Fruit fly (Drosophila melanogaster): ENCODE results near the gene CG4174.

The CG4174 gene

DNA sequence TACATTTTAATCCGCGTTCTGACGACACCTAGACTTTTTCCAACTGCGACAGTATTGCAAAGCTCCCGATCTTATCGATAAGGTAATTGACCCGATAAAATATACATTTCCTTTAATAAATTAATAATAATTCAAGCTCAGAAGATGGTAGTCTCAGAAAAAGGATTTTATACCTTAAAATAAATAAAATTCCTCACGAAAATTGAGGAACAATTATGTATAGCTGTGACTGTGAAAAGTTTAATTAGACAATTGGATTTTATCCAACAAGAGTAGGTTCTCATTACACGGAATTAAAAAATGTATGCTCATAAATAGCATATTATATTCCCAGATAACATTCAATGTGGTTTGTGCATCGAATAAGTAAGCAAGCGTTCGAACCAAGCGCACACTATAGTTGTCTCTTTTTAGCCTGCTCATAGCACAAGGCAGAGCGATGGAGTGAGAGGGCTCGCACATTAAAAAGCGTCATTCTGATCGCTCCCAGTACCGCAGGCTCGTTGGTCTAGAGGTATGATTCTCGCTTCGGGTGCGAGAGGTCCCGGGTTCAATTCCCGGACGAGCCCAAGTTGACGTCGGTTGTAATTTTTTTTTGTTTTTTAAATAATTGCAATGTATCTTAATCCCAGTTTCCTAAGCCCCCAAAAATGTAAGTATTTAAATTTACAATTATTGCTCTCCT lies at the start of gene CG4174, which contains the start of gene CG13380:
CG4174 (minus strand) TSS at position 51 of the 685 bp plus-strand sequence.
CG13380 (minus strand) TSS at position 51 of the 685 bp plus-strand sequence.
- no peak for TF ChIP-seq CG12768 (GFP tag; optimal IDR thresholded peaks at IDR 0.05)
- no peak for TF ChIP-seq Crg-1 (GFP tag; optimal IDR thresholded peaks at IDR 0.05)
- no peak for TF ChIP-seq ovo (GFP tag; optimal IDR thresholded peaks at IDR 0.05)
- TF ChIP-seq bab1 (GFP tag; optimal IDR thresholded peaks at IDR 0.05) = peak; percentile 47
- no peak for TF ChIP-seq kay (GFP tag; ENCODE audit: borderline replicate concordance)
- no peak for TF ChIP-seq CG7101 (tag; optimal IDR thresholded peaks at IDR 0.05)
- no peak for TF ChIP-seq CG5204 (GFP tag; optimal IDR thresholded peaks at IDR 0.05)
- peak; percentile 11 for TF ChIP-seq pad (GFP tag; optimal IDR thresholded peaks at IDR 0.05)
- TF ChIP-seq cnc (optimal IDR thresholded peaks at IDR 0.05) = no peak
- no peak for TF ChIP-seq toe (GFP tag; optimal IDR thresholded peaks at IDR 0.05)
- TF ChIP-seq Clk (GFP tag; optimal IDR thresholded peaks at IDR 0.05) = no peak

DNA sequence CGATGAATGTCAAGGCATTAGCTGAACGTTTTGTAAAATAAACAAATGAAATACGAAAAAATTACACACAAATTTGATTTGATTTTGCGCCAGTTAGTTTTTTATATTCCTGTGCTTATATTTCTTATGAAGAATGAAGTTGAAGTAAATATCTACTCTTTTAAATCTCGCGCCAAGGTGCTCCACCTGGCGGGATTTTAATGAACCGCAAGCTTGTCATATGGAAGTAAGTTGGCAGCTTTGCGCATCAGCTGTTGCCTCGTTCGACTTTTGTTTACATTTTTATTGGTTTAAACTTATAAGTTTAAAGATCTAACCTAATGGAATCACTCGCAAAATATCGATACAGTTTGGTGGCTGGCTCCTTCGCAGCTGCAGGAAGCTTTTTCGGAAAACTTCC lies 49.4 kb upstream of the CG4174 start, which contains the start of gene CG42495:
CG42495 (plus strand) TSS at position 247 of the 400 bp plus-strand sequence.
- TF ChIP-seq Hr96 (GFP tag; optimal IDR thresholded peaks at IDR 0.05) = no peak
- no peak for TF ChIP-seq CG14711 (tag; optimal IDR thresholded peaks at IDR 0.05)
- TF ChIP-seq CG5204 (GFP tag; optimal IDR thresholded peaks at IDR 0.05) = no peak
- no peak for TF ChIP-seq cnc (optimal IDR thresholded peaks at IDR 0.05)
- TF ChIP-seq ovo (GFP tag; optimal IDR thresholded peaks at IDR 0.05) = no peak
- TF ChIP-seq bab1 (GFP tag; optimal IDR thresholded peaks at IDR 0.05) = peak; percentile 29
- no peak for TF ChIP-seq CG33017 (tag; optimal IDR thresholded peaks at IDR 0.05)
- no peak for TF ChIP-seq pad (GFP tag; optimal IDR thresholded peaks at IDR 0.05)
- TF ChIP-seq tj (GFP tag; optimal IDR thresholded peaks at IDR 0.05) = no peak
- TF ChIP-seq toe (GFP tag; optimal IDR thresholded peaks at IDR 0.05) = no peak
- no peak for TF ChIP-seq CG7101 (tag; optimal IDR thresholded peaks at IDR 0.05)
- peak; percentile 23 for TF ChIP-seq CG1620 (GFP tag; optimal IDR thresholded peaks at IDR 0.05)
- TF ChIP-seq cic (GFP tag; optimal IDR thresholded peaks at IDR 0.05) = peak; percentile 22
- TF ChIP-seq Clk (GFP tag; optimal IDR thresholded peaks at IDR 0.05) = no peak
- TF ChIP-seq CG7045 (GFP tag; optimal IDR thresholded peaks at IDR 0.05) = no peak
- TF ChIP-seq CG12768 (GFP tag; optimal IDR thresholded peaks at IDR 0.05) = no peak
- no peak for TF ChIP-seq CG11617 (GFP tag; optimal IDR thresholded peaks at IDR 0.05)
- no peak for TF ChIP-seq Crg-1 (GFP tag; optimal IDR thresholded peaks at IDR 0.05)
- TF ChIP-seq Mnt (GFP tag; optimal IDR thresholded peaks at IDR 0.05) = no peak
- TF ChIP-seq kay (GFP tag; ENCODE audit: borderline replicate concordance) = no peak

DNA sequence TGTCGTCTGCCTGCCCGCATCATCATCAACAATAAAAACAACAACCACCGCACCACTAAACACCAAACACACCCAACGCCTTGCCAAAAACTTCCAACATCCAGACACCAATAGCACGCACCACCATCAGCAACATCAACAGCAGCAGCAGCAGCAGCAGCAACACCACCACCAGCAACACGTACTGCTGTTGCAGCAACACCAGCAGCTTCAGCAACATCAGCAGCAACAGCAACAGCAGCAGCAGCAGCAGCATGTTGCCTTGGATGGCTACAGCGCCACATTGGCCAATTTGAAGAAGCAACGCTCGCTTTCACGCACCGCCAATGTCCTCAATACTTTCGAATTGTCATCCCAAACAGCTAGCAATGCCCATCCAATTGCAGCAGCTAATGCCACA lies 47.9 kb upstream of the CG4174 start:
- no peak for TF ChIP-seq CG33017 (tag; optimal IDR thresholded peaks at IDR 0.05)
- TF ChIP-seq cnc (optimal IDR thresholded peaks at IDR 0.05) = no peak
- no peak for TF ChIP-seq pad (GFP tag; optimal IDR thresholded peaks at IDR 0.05)
- TF ChIP-seq CG12768 (GFP tag; optimal IDR thresholded peaks at IDR 0.05) = no peak
- no peak for TF ChIP-seq Clk (GFP tag; optimal IDR thresholded peaks at IDR 0.05)
- TF ChIP-seq cic (GFP tag; optimal IDR thresholded peaks at IDR 0.05) = no peak
- TF ChIP-seq CG5204 (GFP tag; optimal IDR thresholded peaks at IDR 0.05) = no peak
- TF ChIP-seq CG7045 (GFP tag; optimal IDR thresholded peaks at IDR 0.05) = no peak
- TF ChIP-seq tj (GFP tag; optimal IDR thresholded peaks at IDR 0.05) = no peak
- TF ChIP-seq CG7101 (tag; optimal IDR thresholded peaks at IDR 0.05) = no peak
- no peak for TF ChIP-seq CG14711 (tag; optimal IDR thresholded peaks at IDR 0.05)
- no peak for TF ChIP-seq CG11617 (GFP tag; optimal IDR thresholded peaks at IDR 0.05)
- TF ChIP-seq toe (GFP tag; optimal IDR thresholded peaks at IDR 0.05) = no peak
- no peak for TF ChIP-seq CG1620 (GFP tag; optimal IDR thresholded peaks at IDR 0.05)
- TF ChIP-seq bab1 (GFP tag; optimal IDR thresholded peaks at IDR 0.05) = no peak
- TF ChIP-seq Mnt (GFP tag; optimal IDR thresholded peaks at IDR 0.05) = no peak
- TF ChIP-seq kay (GFP tag; ENCODE audit: borderline replicate concordance) = no peak
- TF ChIP-seq Hr96 (GFP tag; optimal IDR thresholded peaks at IDR 0.05) = no peak
- TF ChIP-seq ovo (GFP tag; optimal IDR thresholded peaks at IDR 0.05) = no peak
- no peak for TF ChIP-seq Crg-1 (GFP tag; optimal IDR thresholded peaks at IDR 0.05)

dm6 chr3L:18653737-18654136 lies 36.0 kb upstream of the CG4174 start:
- TF ChIP-seq CG12768 (GFP tag; optimal IDR thresholded peaks at IDR 0.05) (no peak), toe (GFP tag; optimal IDR thresholded peaks at IDR 0.05) (no peak), kay (GFP tag; ENCODE audit: borderline replicate concordance) (peak; percentile 49)

DNA sequence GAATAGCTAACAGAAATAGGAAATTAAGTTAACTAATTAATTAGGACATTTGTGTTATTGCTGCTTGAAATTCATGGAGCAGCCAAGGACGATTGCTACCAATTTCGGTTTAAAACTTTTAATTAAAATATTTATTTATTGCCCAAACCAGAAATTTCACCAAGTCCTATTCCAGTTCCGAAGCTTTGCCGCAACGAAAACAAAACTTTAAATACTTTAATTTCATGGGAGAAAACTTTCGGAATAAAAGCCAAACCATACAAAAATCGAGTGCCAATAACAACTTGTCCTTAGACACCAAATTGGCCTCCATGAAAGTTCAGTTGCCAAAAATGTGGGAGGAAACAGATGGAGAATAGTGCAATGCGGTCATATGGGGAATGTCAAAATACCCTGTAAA lies 25.5 kb upstream of the CG4174 start:
- peak; percentile 76 for TF ChIP-seq kay (GFP tag; ENCODE audit: borderline replicate concordance)
- no peak for TF ChIP-seq Crg-1 (GFP tag; optimal IDR thresholded peaks at IDR 0.05)

- TF ChIP-seq CG5204 (GFP tag; optimal IDR thresholded peaks at IDR 0.05) = peak; percentile 97
- peak; percentile 95 for TF ChIP-seq CG12768 (GFP tag; optimal IDR thresholded peaks at IDR 0.05)
- TF ChIP-seq CG7045 (GFP tag; optimal IDR thresholded peaks at IDR 0.05) = peak; percentile 96
- TF ChIP-seq CG14711 (tag; optimal IDR thresholded peaks at IDR 0.05) = peak; percentile 90
- peak; percentile 94 for TF ChIP-seq cic (GFP tag; optimal IDR thresholded peaks at IDR 0.05)
- TF ChIP-seq CG33017 (tag; optimal IDR thresholded peaks at IDR 0.05) = peak; percentile 96
- TF ChIP-seq ovo (GFP tag; optimal IDR thresholded peaks at IDR 0.05) = peak; percentile 66
- TF ChIP-seq Hr96 (GFP tag; optimal IDR thresholded peaks at IDR 0.05) = peak; percentile 96
- peak; percentile 96 for TF ChIP-seq toe (GFP tag; optimal IDR thresholded peaks at IDR 0.05)
- peak; percentile 98 for TF ChIP-seq kay (GFP tag; ENCODE audit: borderline replicate concordance)
- TF ChIP-seq CG7101 (tag; optimal IDR thresholded peaks at IDR 0.05) = peak; percentile 95
- peak; percentile 79 for TF ChIP-seq CG1620 (GFP tag; optimal IDR thresholded peaks at IDR 0.05)
- peak; percentile 83 for TF ChIP-seq pad (GFP tag; optimal IDR thresholded peaks at IDR 0.05)
- peak; percentile 96 for TF ChIP-seq CG11617 (GFP tag; optimal IDR thresholded peaks at IDR 0.05)
- peak; percentile 69 for TF ChIP-seq tj (GFP tag; optimal IDR thresholded peaks at IDR 0.05)
- peak; percentile 78 for TF ChIP-seq Mnt (GFP tag; optimal IDR thresholded peaks at IDR 0.05)
- TF ChIP-seq bab1 (GFP tag; optimal IDR thresholded peaks at IDR 0.05) = peak; percentile 87
- TF ChIP-seq cnc (optimal IDR thresholded peaks at IDR 0.05) = no peak
- TF ChIP-seq Crg-1 (GFP tag; optimal IDR thresholded peaks at IDR 0.05) = peak; percentile 87
- peak; percentile 96 for TF ChIP-seq Clk (GFP tag; optimal IDR thresholded peaks at IDR 0.05)
Measured at dm6 chr3L:18640584-18641527, 23.1 kb upstream of the CG4174 start.

Measured in whole organism, adult.